Fruit fly (Drosophila melanogaster) whole organism, embryonic: ENCODE data around the gene Gdh.

Source experiments
- Blimp-1 ChIP-seq: fragments of 200-800 bp; sonication (Bioruptor generic); optimal IDR thresholded peaks from 3 replicates; lab custom pipeline; 2018; ENCODE audit warnings: missing biosample characterization, missing genetic modification characterization, mild to moderate bottlenecking, moderate library complexity, missing genetic modification reagents
- CG10267 ChIP-seq: fragments of 200-800 bp; sonication (Bioruptor generic); optimal IDR thresholded peaks from 2 replicates; lab custom pipeline; 2018; ENCODE audit warnings: missing biosample characterization, mild to moderate bottlenecking, missing genetic modification characterization, moderate library complexity
- CG10979 ChIP-seq: fragments of 200-800 bp; sonication (Bioruptor generic); optimal IDR thresholded peaks from 2 replicates; lab custom pipeline; 2018; ENCODE audit warnings: missing biosample characterization, mild to moderate bottlenecking, missing genetic modification characterization, moderate library complexity
- CG12155 ChIP-seq: fragments of 200-800 bp; sonication (Bioruptor generic); optimal IDR thresholded peaks from 3 replicates; lab custom pipeline; 2016; ENCODE audit warnings: missing biosample characterization, missing genetic modification characterization
- CG12769 ChIP-seq: fragments of 200-800 bp; sonication (Bioruptor generic); optimal IDR thresholded peaks from 2 replicates; lab custom pipeline; 2019; ENCODE audit warnings: missing biosample characterization, mild to moderate bottlenecking, missing genetic modification characterization, moderate library complexity
- CG13624 ChIP-seq: fragments of 200-800 bp; sonication (Bioruptor generic); optimal IDR thresholded peaks from 2 replicates; lab custom pipeline; 2016; ENCODE audit warnings: missing biosample characterization, missing genetic modification characterization
- CG13894 ChIP-seq: fragments of 200-800 bp; sonication (Bioruptor generic); optimal IDR thresholded peaks from 3 replicates; lab custom pipeline; 2018; ENCODE audit warnings: missing biosample characterization, mild to moderate bottlenecking, missing genetic modification characterization, moderate library complexity
- CG1529 ChIP-seq: fragments of 200-800 bp; sonication (Bioruptor generic); optimal IDR thresholded peaks from 3 replicates; lab custom pipeline; 2018; ENCODE audit warnings: missing biosample characterization, missing genetic modification characterization
- CG18619 ChIP-seq: fragments of 200-800 bp; sonication (Bioruptor generic); optimal IDR thresholded peaks from 3 replicates; lab custom pipeline; 2017; ENCODE audit warnings: missing biosample characterization, mild to moderate bottlenecking, missing genetic modification characterization
- CG30020 ChIP-seq: fragments of 200-800 bp; optimal IDR thresholded peaks from 2 replicates; lab custom pipeline; 2019; ENCODE audit warnings: missing biosample characterization, mild to moderate bottlenecking, missing genetic modification characterization, moderate library complexity
- CG31441 ChIP-seq: fragments of 200-800 bp; sonication (Bioruptor generic); IDR thresholded peaks from 2 replicates; pipeline ENCODE4 v1.3.6; 2022; ENCODE audit warnings: missing biosample characterization, missing genetic modification characterization
- CG4707 ChIP-seq: fragments of 200-800 bp; sonication (Bioruptor generic); optimal IDR thresholded peaks from 2 replicates; lab custom pipeline; 2018; ENCODE audit warnings: missing biosample characterization, mild to moderate bottlenecking, missing genetic modification characterization, moderate library complexity
- CG4820 ChIP-seq: fragments of 200-800 bp; sonication (Bioruptor generic); optimal IDR thresholded peaks from 3 replicates; lab custom pipeline; 2016; ENCODE audit warnings: missing biosample characterization, missing genetic modification characterization
- CG7372 ChIP-seq: fragments of 200-800 bp; sonication (Bioruptor generic); IDR thresholded peaks from 2 replicates; pipeline ENCODE4 v1.3.6; 2022; ENCODE audit warnings: missing biosample characterization, missing genetic modification characterization
- CG9609 ChIP-seq: fragments of 200-800 bp; sonication (Bioruptor generic); optimal IDR thresholded peaks from 3 replicates; lab custom pipeline; 2016; ENCODE audit warnings: missing biosample characterization, missing genetic modification characterization
- Dll ChIP-seq: fragments of 200-800 bp; sonication (Bioruptor generic); IDR thresholded peaks from 4 replicates; pipeline ENCODE4 v1.3.6; 2022; ENCODE audit warnings: missing biosample characterization, missing genetic modification characterization; ENCODE audit not compliant: partially characterized antibody
- Drgx ChIP-seq: fragments of 200-800 bp; sonication (Bioruptor generic); IDR thresholded peaks from 2 replicates; pipeline ENCODE4 v1.3.6; 2022; ENCODE audit warnings: missing biosample characterization, missing genetic modification characterization
- GATAe ChIP-seq: fragments of 200-800 bp; sonication (Bioruptor generic); conservative IDR thresholded peaks from 2 replicates; pipeline ENCODE4 v1.3.6; 2022; ENCODE audit warnings: missing biosample characterization, missing genetic modification characterization
- Hr78 ChIP-seq, 2 experiments: fragments of 200-800 bp in 1 of 2; fragments of >200 bp in 1 of 2; sonication (Bioruptor generic) in 1 of 2; optimal IDR thresholded peaks; 2 replicates each; lab custom pipeline; 2017 to 2019; ENCODE audit warnings: missing biosample characterization in 2 of 2, missing genetic modification characterization in 2 of 2, mild to moderate bottlenecking in 1 of 2, moderate library complexity in 1 of 2
- Jarid2 ChIP-seq: fragments of 200-800 bp; sonication (Bioruptor generic); optimal IDR thresholded peaks from 3 replicates; lab custom pipeline; 2017; ENCODE audit warnings: mild to moderate bottlenecking, missing biosample characterization, missing genetic modification reagents, missing genetic modification characterization
- Max ChIP-seq: fragments of 200-800 bp; sonication (Bioruptor generic); optimal IDR thresholded peaks from 2 replicates; lab custom pipeline; 2016; ENCODE audit warnings: missing biosample characterization, mild to moderate bottlenecking, missing genetic modification characterization
- NK7.1 ChIP-seq: fragments of 200-800 bp; sonication (Bioruptor generic); optimal IDR thresholded peaks from 3 replicates; lab custom pipeline; 2016; ENCODE audit warnings: missing biosample characterization, missing genetic modification characterization
- Poxn ChIP-seq: fragments of 200-800 bp; sonication (Bioruptor generic); IDR thresholded peaks from 2 replicates; pipeline ENCODE4 v1.3.6; 2022; ENCODE audit warnings: missing biosample characterization, missing genetic modification characterization
- Sox102F ChIP-seq: fragments of 200-800 bp; sonication (Bioruptor generic); optimal IDR thresholded peaks from 2 replicates; lab custom pipeline; 2018; ENCODE audit warnings: missing biosample characterization, mild to moderate bottlenecking, missing genetic modification characterization, moderate library complexity
- abd-A ChIP-seq: fragments of 200-800 bp; sonication (Bioruptor generic); optimal IDR thresholded peaks from 3 replicates; lab custom pipeline; 2019; ENCODE audit warnings: missing biosample characterization, mild to moderate bottlenecking, missing genetic modification characterization, moderate library complexity
- ash1 ChIP-seq: fragments of 200-800 bp; sonication (Bioruptor generic); optimal IDR thresholded peaks from 2 replicates; lab custom pipeline; 2018; ENCODE audit warnings: missing biosample characterization, mild to moderate bottlenecking, missing genetic modification characterization
- btn ChIP-seq: fragments of 200-800 bp; sonication (Bioruptor generic); optimal IDR thresholded peaks from 2 replicates; lab custom pipeline; 2016; ENCODE audit warnings: missing biosample characterization, missing genetic modification characterization
- cato ChIP-seq: fragments of 200-800 bp; sonication (Bioruptor generic); optimal IDR thresholded peaks from 2 replicates; lab custom pipeline; 2016; ENCODE audit warnings: missing biosample characterization, missing genetic modification characterization, borderline replicate concordance
- cg ChIP-seq: fragments of 200-800 bp; sonication (Bioruptor generic); optimal IDR thresholded peaks from 3 replicates; lab custom pipeline; 2019; ENCODE audit warnings: missing biosample characterization, mild to moderate bottlenecking, missing genetic modification characterization, moderate library complexity
- crol ChIP-seq: fragments of 200-800 bp; sonication (Bioruptor generic); IDR thresholded peaks from 2 replicates; pipeline ENCODE4 v1.3.6; 2022; ENCODE audit warnings: missing biosample characterization, missing genetic modification characterization
- dysf ChIP-seq: fragments of 200-800 bp; sonication (Bioruptor generic); IDR thresholded peaks from 3 replicates; pipeline ENCODE4 v1.3.6; 2022; ENCODE audit warnings: missing biosample characterization, missing genetic modification characterization
- ems ChIP-seq: fragments of 200-800 bp; sonication (Bioruptor generic); optimal IDR thresholded peaks from 3 replicates; lab custom pipeline; 2016; ENCODE audit warnings: missing biosample characterization, missing genetic modification characterization
- fu2 ChIP-seq: fragments of 200-800 bp; sonication (Bioruptor generic); optimal IDR thresholded peaks from 2 replicates; lab custom pipeline; 2016; ENCODE audit warnings: missing biosample characterization, missing genetic modification characterization
- ken ChIP-seq: fragments of 200-800 bp; sonication (Bioruptor generic); IDR thresholded peaks from 3 replicates; pipeline ENCODE4 v1.3.6; 2022; ENCODE audit warnings: missing biosample characterization, missing genetic modification characterization
- kni ChIP-seq: fragments of 200-800 bp; sonication (Bioruptor generic); optimal IDR thresholded peaks from 3 replicates; lab custom pipeline; 2017; ENCODE audit warnings: mild to moderate bottlenecking, missing biosample characterization, missing genetic modification reagents, missing genetic modification characterization
- oc ChIP-seq: fragments of 200-800 bp; sonication (Bioruptor generic); optimal IDR thresholded peaks from 2 replicates; lab custom pipeline; 2018; ENCODE audit warnings: missing biosample characterization, mild to moderate bottlenecking, missing genetic modification characterization, moderate library complexity
- pros ChIP-seq: fragments of 200-800 bp; sonication (Bioruptor generic); optimal IDR thresholded peaks from 3 replicates; lab custom pipeline; 2019; ENCODE audit warnings: missing biosample characterization, mild to moderate bottlenecking, missing genetic modification characterization, moderate library complexity
- run ChIP-seq: fragments of 200-800 bp; sonication (Bioruptor generic); optimal IDR thresholded peaks from 3 replicates; lab custom pipeline; 2018; ENCODE audit warnings: missing biosample characterization, mild to moderate bottlenecking, missing genetic modification characterization
- sens ChIP-seq: fragments of 200-800 bp; sonication (Bioruptor generic); peaks from one replicate; lab custom pipeline; 2016; ENCODE audit warnings: missing biosample characterization, missing genetic modification characterization
- sr ChIP-seq: fragments of 200-800 bp; sonication (Bioruptor generic); IDR thresholded peaks from 3 replicates; pipeline ENCODE4 v1.3.6; 2022; ENCODE audit warnings: missing biosample characterization, missing genetic modification characterization
- sug ChIP-seq: fragments of 200-800 bp; optimal IDR thresholded peaks from 2 replicates; lab custom pipeline; 2019; ENCODE audit warnings: missing biosample characterization, mild to moderate bottlenecking, missing genetic modification characterization, moderate library complexity
- tap ChIP-seq: fragments of 200-800 bp; optimal IDR thresholded peaks from 3 replicates; lab custom pipeline; 2019; ENCODE audit warnings: missing biosample characterization, mild to moderate bottlenecking, missing genetic modification characterization, moderate library complexity
- tio ChIP-seq: fragments of 200-800 bp; sonication (Bioruptor generic); optimal IDR thresholded peaks from 2 replicates; lab custom pipeline; 2017; ENCODE audit warnings: missing biosample characterization, missing genetic modification characterization, inconsistent platforms
- tll ChIP-seq, 2 experiments: fragments of 200-800 bp in 1 of 2; fragments of >200 bp in 1 of 2; sonication (Bioruptor generic) in 1 of 2; optimal IDR thresholded peaks; 2 replicates each; lab custom pipeline; 2017 to 2019; ENCODE audit warnings: missing biosample characterization in 2 of 2, missing genetic modification characterization in 2 of 2, mild to moderate bottlenecking in 1 of 2, moderate library complexity in 1 of 2
- trh ChIP-seq: fragments of 200-800 bp; sonication (Bioruptor generic); optimal IDR thresholded peaks from 2 replicates; lab custom pipeline; 2016; ENCODE audit warnings: missing biosample characterization, missing genetic modification characterization
- vvl ChIP-seq: fragments of 200-800 bp; sonication (Bioruptor generic); IDR thresholded peaks from 2 replicates; pipeline ENCODE4 v1.3.6; 2022; ENCODE audit warnings: missing biosample characterization, missing genetic modification characterization

The Gdh gene

DNA sequence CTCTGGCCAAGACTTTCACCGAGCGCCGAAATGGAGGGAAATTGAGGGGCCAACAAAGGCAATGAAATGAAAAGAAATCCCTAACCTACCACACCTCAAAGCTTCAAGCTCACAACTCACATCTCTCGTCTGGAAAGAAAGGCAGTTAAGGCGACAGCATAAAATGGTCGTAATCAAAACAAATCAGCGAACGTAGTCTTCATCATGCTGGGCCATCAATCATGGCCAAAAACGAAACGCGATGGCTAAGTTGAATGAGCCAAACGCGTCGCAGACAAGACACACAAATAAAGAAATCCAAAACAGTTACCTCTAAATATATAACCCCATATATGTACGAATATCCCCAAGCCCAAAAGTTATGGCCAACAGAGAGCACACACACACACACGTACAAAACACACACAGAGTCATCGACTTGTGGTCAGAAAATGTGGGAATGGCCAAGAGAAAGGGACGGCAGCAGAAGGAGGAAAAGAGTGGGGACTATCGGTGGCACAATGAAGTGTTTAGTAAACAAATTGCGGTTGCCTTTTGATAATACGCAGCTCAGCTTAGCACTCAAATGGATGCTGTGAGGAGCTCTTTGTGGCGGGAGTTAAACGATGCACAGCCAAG lies 31.7 kb downstream of the Gdh start:
- TF ChIP-seq oc (tag; lab: Kevin White, UChicago) = peak; percentile 50
- TF ChIP-seq ems (GFP tag; lab: Kevin White, UChicago) = no peak
- 0 out of 3 replicates have a peak, but pooled peaks have one; percentile 10 for TF ChIP-seq sr (GFP tag; lab: Robert Waterston, UW)
- peak; percentile 78 for TF ChIP-seq run (tag; lab: Kevin White, UChicago)
- TF ChIP-seq CG13894 (tag; lab: Kevin White, UChicago) = peak; percentile 45
- peak; percentile 63 for TF ChIP-seq pros
- TF ChIP-seq Hr78 (GFP tag; optimal IDR thresholded peaks at IDR 0.05; lab: Kevin White, UChicago) = peak in 1 of 2 experiments; percentile 29
- TF ChIP-seq tap (tag; lab: Kevin White, UChicago) = no peak
- TF ChIP-seq crol (GFP tag; lab: Robert Waterston, UW) = 0 out of 2 replicates have a peak, but pooled peaks have one; percentile 12
- TF ChIP-seq CG12155 (GFP tag; lab: Kevin White, UChicago) = no peak
- TF ChIP-seq CG30020 (tag; lab: Kevin White, UChicago) = no peak
- TF ChIP-seq Blimp-1 (GFP tag; lab: Kevin White, UChicago) = peak; percentile 58
- TF ChIP-seq btn (GFP tag; lab: Kevin White, UChicago) = no peak
- TF ChIP-seq cato (GFP tag; lab: Kevin White, UChicago) = no peak
- TF ChIP-seq ash1 = no peak
- peak; percentile 66 for TF ChIP-seq CG12769 (tag; lab: Kevin White, UChicago)
- peak; percentile 52 for TF ChIP-seq cg (GFP tag; lab: Kevin White, UChicago)
- no peak for TF ChIP-seq NK7.1 (GFP tag; lab: Kevin White, UChicago)
- TF ChIP-seq Dll (GFP tag; lab: Robert Waterston, UW) = no peak
- TF ChIP-seq kni = peak; percentile 81
- TF ChIP-seq abd-A (tag; lab: Kevin White, UChicago) = peak; percentile 87
- TF ChIP-seq, all 482 proteins: peak for 12

DNA sequence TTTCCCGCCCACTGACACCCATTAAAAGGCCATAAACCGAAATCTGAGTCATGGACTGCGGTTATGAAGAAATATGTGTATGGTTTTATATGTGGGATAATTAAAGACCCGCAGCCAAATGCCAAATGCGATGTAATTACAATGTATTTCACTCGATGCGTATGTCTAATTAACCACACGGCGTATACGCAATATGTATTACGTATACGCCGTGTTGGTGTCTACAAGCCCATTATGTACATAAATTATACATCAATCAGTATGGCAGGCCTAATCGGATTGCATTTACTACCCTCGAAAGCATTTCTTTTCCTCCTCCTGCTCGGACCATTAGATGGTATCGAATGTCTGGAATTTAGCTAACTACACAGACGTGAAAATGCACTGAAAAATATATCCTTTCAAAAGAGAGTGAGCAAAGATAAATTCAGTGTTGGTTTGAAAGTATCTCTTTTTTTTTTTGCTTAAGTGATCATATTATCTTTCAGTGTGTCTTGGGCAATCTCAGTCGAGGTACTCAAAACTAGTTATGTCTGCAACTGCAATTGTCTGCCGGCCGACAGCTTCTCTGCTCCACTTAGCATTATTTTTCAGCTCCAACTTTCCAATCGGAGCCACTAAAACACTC lies 32.5 kb downstream of the Gdh start:
- TF ChIP-seq ken (GFP tag; lab: Robert Waterston, UW) (0 out of 3 replicates have a peak, but pooled peaks have one; percentile 21), CG10979 (tag; lab: Kevin White, UChicago) (peak; percentile 31), Drgx (peak; percentile 51; the same call in 1 of the 2 replicates), CG7372 (GFP tag; lab: Robert Waterston, UW) (peak; percentile 95), CG1529 (no peak), fu2 (GFP tag; lab: Kevin White, UChicago) (no peak), tio (GFP tag; lab: Kevin White, UChicago) (no peak), CG4820 (GFP tag; lab: Kevin White, UChicago) (no peak), Jarid2 (GFP tag; lab: Kevin White, UChicago) (no peak), Sox102F (peak; percentile 14), sens (peak; percentile 20)

DNA sequence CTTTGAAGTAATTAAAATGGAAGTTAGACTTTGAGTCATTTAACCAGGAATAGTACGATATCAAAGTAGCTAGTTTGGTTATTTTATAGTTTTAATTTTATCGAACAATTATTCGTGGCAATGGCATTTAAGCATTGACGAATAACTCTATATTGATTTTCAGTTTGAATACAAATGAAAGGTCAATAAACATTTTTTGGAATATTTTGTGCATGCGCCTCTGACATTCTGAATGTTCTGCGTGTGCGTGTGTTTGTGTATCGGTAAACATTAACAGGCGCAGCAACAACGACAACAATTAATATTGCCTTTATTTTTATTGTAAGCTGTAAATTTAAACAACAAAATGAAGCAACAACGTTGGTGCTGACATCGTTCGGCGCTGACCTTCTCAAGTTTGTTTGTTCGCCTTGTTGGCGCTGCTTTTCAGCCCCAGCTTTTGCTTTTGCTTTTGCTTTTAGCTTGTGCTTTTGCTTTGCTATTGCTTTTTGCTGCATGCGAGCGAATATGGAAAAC lies 33.5 kb downstream of the Gdh start:
- TF ChIP-seq sens (peak; percentile 83), GATAe (GFP tag; lab: Robert Waterston, UW) (no peak), trh (GFP tag; lab: Kevin White, UChicago) (no peak), CG18619 (GFP tag; lab: Kevin White, UChicago) (peak; percentile 37), sug (tag; lab: Kevin White, UChicago) (no peak), CG13624 (GFP tag; lab: Kevin White, UChicago) (no peak), Poxn (GFP tag; lab: Robert Waterston, UW) (no peak), CG10267 (tag; lab: Kevin White, UChicago) (no peak), Max (GFP tag; lab: Kevin White, UChicago) (no peak), Blimp-1 (GFP tag; lab: Kevin White, UChicago) (peak; percentile 47), CG9609 (no peak), dysf (no peak; the same call in 2 of the 3 replicates), CG31441 (GFP tag; lab: Robert Waterston, UW) (0 out of 2 replicates have a peak, but pooled peaks have one; percentile 32), CG4707 (GFP tag; lab: Kevin White, UChicago) (no peak), vvl (GFP tag; lab: Robert Waterston, UW) (no peak), tll (GFP tag; optimal IDR thresholded peaks at IDR 0.05; lab: Kevin White, UChicago) (no peak)
